Fruit fly (Drosophila melanogaster) whole organism, prepupa: ENCODE measurements around the gene CG3213.

Source experiments
- CG10631 ChIP-seq: fragments of 200-800 bp; sonication (Bioruptor generic); optimal IDR thresholded peaks from 2 replicates; lab custom pipeline; 2016; ENCODE audit warnings: missing biosample characterization, missing genetic modification characterization
- CG10669 ChIP-seq: fragments of 200-800 bp; sonication (Bioruptor generic); optimal IDR thresholded peaks from 3 replicates; lab custom pipeline; 2018; ENCODE audit warnings: missing biosample characterization, mild to moderate bottlenecking, missing genetic modification characterization, moderate library complexity
- CG11294 ChIP-seq: fragments of 200-800 bp; sonication (Bioruptor generic); IDR thresholded peaks from 2 replicates; pipeline ENCODE4 v1.3.6; 2022; ENCODE audit warnings: missing biosample characterization, missing genetic modification characterization
- CG11762 ChIP-seq: fragments of 200-800 bp; sonication (Bioruptor generic); optimal IDR thresholded peaks from 3 replicates; lab custom pipeline; 2016; ENCODE audit warnings: missing biosample characterization, missing genetic modification characterization; ENCODE audit not compliant: insufficient read depth
- CG15336 ChIP-seq: fragments of 200-800 bp; sonication (Bioruptor generic); IDR thresholded peaks from 2 replicates; pipeline ENCODE4 v1.3.6; 2022; ENCODE audit warnings: missing biosample characterization, missing genetic modification characterization
- CG16779 ChIP-seq: fragments of 200-800 bp; sonication (Bioruptor generic); optimal IDR thresholded peaks from 3 replicates; lab custom pipeline; 2017; ENCODE audit warnings: missing biosample characterization, mild to moderate bottlenecking, missing genetic modification characterization
- CG3032 ChIP-seq: fragments of 200-800 bp; optimal IDR thresholded peaks from 2 replicates; lab custom pipeline; 2019; ENCODE audit warnings: missing biosample characterization, mild to moderate bottlenecking, missing genetic modification characterization, moderate library complexity
- CG31627 ChIP-seq: fragments of 200-800 bp; sonication (Bioruptor generic); optimal IDR thresholded peaks from 3 replicates; lab custom pipeline; 2016; ENCODE audit warnings: missing biosample characterization, missing genetic modification characterization
- CG32006 ChIP-seq: fragments of 200-800 bp; sonication (Bioruptor generic); optimal IDR thresholded peaks from 3 replicates; lab custom pipeline; 2017; ENCODE audit warnings: missing biosample characterization, mild to moderate bottlenecking, missing genetic modification characterization
- CG34406 ChIP-seq: fragments of 200-800 bp; sonication (Bioruptor generic); optimal IDR thresholded peaks from 3 replicates; lab custom pipeline; 2016; ENCODE audit warnings: missing biosample characterization, missing genetic modification characterization
- CG3919 ChIP-seq: fragments of 200-800 bp; sonication (Bioruptor generic); optimal IDR thresholded peaks from 3 replicates; lab custom pipeline; 2016; ENCODE audit warnings: missing biosample characterization, missing genetic modification characterization
- CG4318 ChIP-seq: fragments of 200-800 bp; sonication (Bioruptor generic); optimal IDR thresholded peaks from 3 replicates; lab custom pipeline; 2017; ENCODE audit warnings: missing biosample characterization, mild to moderate bottlenecking, missing genetic modification characterization
- CG6163 ChIP-seq: fragments of 200-800 bp; sonication (Bioruptor generic); IDR thresholded peaks from 3 replicates; pipeline ENCODE4 v1.3.6; 2022; ENCODE audit warnings: missing biosample characterization, missing genetic modification characterization
- CG6276 ChIP-seq: fragments of 200-800 bp; sonication (Bioruptor generic); optimal IDR thresholded peaks from 2 replicates; lab custom pipeline; 2017; ENCODE audit warnings: missing biosample characterization, mild to moderate bottlenecking, missing genetic modification characterization
- CG6854 ChIP-seq: fragments of 200-800 bp; sonication (Bioruptor generic); optimal IDR thresholded peaks from 2 replicates; lab custom pipeline; 2017; ENCODE audit warnings: missing biosample characterization, mild to moderate bottlenecking, missing genetic modification characterization
- CG8319 ChIP-seq: fragments of 200-800 bp; sonication (Bioruptor generic); optimal IDR thresholded peaks from 3 replicates; lab custom pipeline; 2016; ENCODE audit warnings: missing biosample characterization, missing genetic modification characterization
- CG8632 ChIP-seq: fragments of 200-800 bp; sonication (Bioruptor generic); optimal IDR thresholded peaks from 3 replicates; lab custom pipeline; 2016; ENCODE audit warnings: missing biosample characterization, missing genetic modification characterization
- Eip78C ChIP-seq: fragments of 200-800 bp; sonication (Bioruptor generic); peaks from one replicate; lab custom pipeline; 2016; ENCODE audit warnings: missing biosample characterization, missing genetic modification characterization
- Eip93F ChIP-seq: fragments of 200-800 bp; sonication (Bioruptor generic); optimal IDR thresholded peaks from 2 replicates; lab custom pipeline; 2016; ENCODE audit warnings: missing biosample characterization, mild to moderate bottlenecking, missing genetic modification characterization
- Ets21C ChIP-seq: fragments of 200-800 bp; sonication (Bioruptor generic); optimal IDR thresholded peaks from 3 replicates; lab custom pipeline; 2016; ENCODE audit warnings: missing biosample characterization, missing genetic modification characterization
- Ets96B ChIP-seq: fragments of 200-800 bp; optimal IDR thresholded peaks from 2 replicates; lab custom pipeline; 2019; ENCODE audit warnings: missing biosample characterization, mild to moderate bottlenecking, missing genetic modification characterization, moderate library complexity
- Gug ChIP-seq: fragments of 200-800 bp; sonication (Bioruptor generic); IDR thresholded peaks from 2 replicates; pipeline ENCODE4 v1.3.6; 2022; ENCODE audit warnings: missing biosample characterization, missing genetic modification characterization
- Hr38 ChIP-seq: sonication (Bioruptor generic); optimal IDR thresholded peaks from 2 replicates; lab custom pipeline; 2016; ENCODE audit warnings: missing biosample characterization, missing genetic modification characterization
- Hr4 ChIP-seq: fragments of 200-800 bp; sonication (Bioruptor generic); optimal IDR thresholded peaks from 3 replicates; lab custom pipeline; 2016; ENCODE audit warnings: missing biosample characterization, missing genetic modification characterization
- Met ChIP-seq: fragments of 200-800 bp; sonication (Bioruptor generic); optimal IDR thresholded peaks from 3 replicates; lab custom pipeline; 2016; ENCODE audit warnings: missing biosample characterization, missing genetic modification characterization
- OdsH ChIP-seq: fragments of 200-800 bp; sonication (Bioruptor generic); optimal IDR thresholded peaks from 3 replicates; lab custom pipeline; 2016; ENCODE audit warnings: missing biosample characterization, missing genetic modification characterization
- Sox102F ChIP-seq: fragments of 200-800 bp; sonication (Bioruptor generic); optimal IDR thresholded peaks from 2 replicates; lab custom pipeline; 2016; ENCODE audit warnings: missing biosample characterization, mild to moderate bottlenecking, missing genetic modification characterization
- Sox15 ChIP-seq: fragments of 200-800 bp; sonication (Bioruptor generic); optimal IDR thresholded peaks from 3 replicates; lab custom pipeline; 2016; ENCODE audit warnings: missing biosample characterization, missing genetic modification characterization
- acj6 ChIP-seq: fragments of 200-800 bp; sonication (Bioruptor generic); optimal IDR thresholded peaks from 3 replicates; lab custom pipeline; 2016; ENCODE audit warnings: missing biosample characterization, missing genetic modification characterization
- dac ChIP-seq: fragments of 200-800 bp; sonication (Bioruptor generic); optimal IDR thresholded peaks from 2 replicates; lab custom pipeline; 2017; ENCODE audit warnings: missing biosample characterization, mild to moderate bottlenecking, missing genetic modification characterization
- dsx ChIP-seq: fragments of 200-800 bp; optimal IDR thresholded peaks from 3 replicates; lab custom pipeline; 2019; ENCODE audit warnings: missing biosample characterization, mild to moderate bottlenecking, missing genetic modification characterization, moderate library complexity; ENCODE audit not compliant: poor library complexity, severe bottlenecking
- eg ChIP-seq: fragments of 200-800 bp; sonication (Bioruptor generic); IDR thresholded peaks from 3 replicates; pipeline ENCODE4 v1.3.6; 2022; ENCODE audit warnings: missing biosample characterization, missing genetic modification characterization
- esn ChIP-seq: fragments of 200-800 bp; sonication (Bioruptor generic); optimal IDR thresholded peaks from 2 replicates; lab custom pipeline; 2016; ENCODE audit warnings: missing biosample characterization, mild to moderate bottlenecking, missing genetic modification characterization, moderate library complexity
- fd59A ChIP-seq: fragments of 200-800 bp; sonication (Bioruptor generic); optimal IDR thresholded peaks from 2 replicates; lab custom pipeline; 2017; ENCODE audit warnings: missing biosample characterization, mild to moderate bottlenecking, missing genetic modification characterization, missing genetic modification reagents
- fd85E ChIP-seq: fragments of 200-800 bp; sonication (Bioruptor generic); optimal IDR thresholded peaks from 3 replicates; lab custom pipeline; 2016; ENCODE audit warnings: missing biosample characterization, missing genetic modification characterization
- fkh ChIP-seq: fragments of 200-800 bp; sonication (Bioruptor generic); optimal IDR thresholded peaks from 3 replicates; lab custom pipeline; 2017; ENCODE audit warnings: missing biosample characterization, mild to moderate bottlenecking, missing genetic modification characterization, moderate library complexity
- net ChIP-seq: fragments of 200-800 bp; sonication (Bioruptor generic); optimal IDR thresholded peaks from 3 replicates; lab custom pipeline; 2016; ENCODE audit warnings: missing biosample characterization, missing genetic modification characterization
- pdm3 ChIP-seq: fragments of 200-800 bp; sonication (Bioruptor generic); optimal IDR thresholded peaks from 3 replicates; lab custom pipeline; 2016; ENCODE audit warnings: missing biosample characterization, missing genetic modification characterization
- salr ChIP-seq, 2 experiments: fragments of 200-800 bp; sonication (Bioruptor generic); optimal IDR thresholded peaks; 3 replicates each; lab custom pipeline; 2016 to 2018; ENCODE audit warnings: missing biosample characterization in 2 of 2, missing genetic modification characterization in 2 of 2, mild to moderate bottlenecking in 1 of 2
- spab ChIP-seq: fragments of 200-800 bp; sonication (Bioruptor generic); optimal IDR thresholded peaks from 2 replicates; lab custom pipeline; 2017; ENCODE audit warnings: missing biosample characterization, mild to moderate bottlenecking, missing genetic modification characterization, missing genetic modification reagents
- svp ChIP-seq: fragments of 200-800 bp; sonication (Bioruptor generic); peaks from one replicate; lab custom pipeline; 2016; ENCODE audit warnings: missing biosample characterization, missing genetic modification characterization
- topi ChIP-seq: fragments of 200-800 bp; sonication (Bioruptor generic); optimal IDR thresholded peaks from 3 replicates; lab custom pipeline; 2016; ENCODE audit warnings: missing biosample characterization, missing genetic modification characterization
- vri ChIP-seq: fragments of 200-800 bp; sonication (Bioruptor generic); optimal IDR thresholded peaks from 3 replicates; lab custom pipeline; 2016; ENCODE audit warnings: missing biosample characterization, mild to moderate bottlenecking, missing genetic modification characterization

CG3213 gene

DNA sequence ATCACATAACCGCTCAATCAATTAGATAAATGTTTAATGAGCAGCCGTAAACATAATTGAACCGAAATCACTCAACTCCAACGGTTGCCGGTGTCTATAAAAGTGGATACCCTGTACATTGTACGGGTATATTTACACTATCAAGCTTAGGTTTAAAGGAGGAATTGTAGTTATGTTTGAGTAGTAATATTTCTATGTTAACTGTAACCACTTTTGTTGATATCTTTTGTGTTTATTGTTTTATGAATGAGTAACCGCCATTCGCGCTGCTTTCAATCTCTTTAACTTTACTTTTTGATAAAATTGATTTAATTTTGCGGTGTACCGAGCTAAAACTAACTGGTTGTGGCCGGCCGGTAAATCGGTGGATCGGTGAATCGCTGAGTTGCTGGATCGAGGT lies 37.4 kb downstream of the CG3213 start (continued):
- TF ChIP-seq CG3919 (GFP tag; lab: Kevin White, UChicago) (peak; percentile 13), Ets21C (GFP tag; lab: Kevin White, UChicago) (no peak)

DNA sequence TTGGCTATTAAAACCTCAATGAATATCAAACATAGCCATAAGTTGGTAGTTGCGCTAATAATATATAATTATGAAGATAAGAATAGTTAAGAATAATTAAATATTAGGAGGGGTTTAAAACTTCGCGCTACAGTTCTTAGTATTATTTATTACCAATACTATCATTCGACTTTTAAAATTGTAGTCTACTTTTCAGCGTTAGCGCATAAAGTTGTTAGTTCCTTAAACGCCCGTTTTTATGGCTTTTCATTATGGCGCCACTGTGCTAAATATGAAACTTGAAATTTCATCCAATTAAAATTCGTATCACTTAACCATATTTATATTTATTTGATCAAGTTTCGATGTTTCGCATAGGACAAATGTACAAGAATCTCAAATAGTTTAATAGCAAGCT lies 39.0 kb downstream of the CG3213 start:
- TF ChIP-seq esn (GFP tag; lab: Kevin White, UChicago) (peak; percentile 8), svp (GFP tag; lab: Kevin White, UChicago) (peak; percentile 55), OdsH (GFP tag; lab: Kevin White, UChicago) (no peak), Eip78C (GFP tag; lab: Kevin White, UChicago) (peak; percentile 41), pdm3 (peak; percentile 21)

DNA sequence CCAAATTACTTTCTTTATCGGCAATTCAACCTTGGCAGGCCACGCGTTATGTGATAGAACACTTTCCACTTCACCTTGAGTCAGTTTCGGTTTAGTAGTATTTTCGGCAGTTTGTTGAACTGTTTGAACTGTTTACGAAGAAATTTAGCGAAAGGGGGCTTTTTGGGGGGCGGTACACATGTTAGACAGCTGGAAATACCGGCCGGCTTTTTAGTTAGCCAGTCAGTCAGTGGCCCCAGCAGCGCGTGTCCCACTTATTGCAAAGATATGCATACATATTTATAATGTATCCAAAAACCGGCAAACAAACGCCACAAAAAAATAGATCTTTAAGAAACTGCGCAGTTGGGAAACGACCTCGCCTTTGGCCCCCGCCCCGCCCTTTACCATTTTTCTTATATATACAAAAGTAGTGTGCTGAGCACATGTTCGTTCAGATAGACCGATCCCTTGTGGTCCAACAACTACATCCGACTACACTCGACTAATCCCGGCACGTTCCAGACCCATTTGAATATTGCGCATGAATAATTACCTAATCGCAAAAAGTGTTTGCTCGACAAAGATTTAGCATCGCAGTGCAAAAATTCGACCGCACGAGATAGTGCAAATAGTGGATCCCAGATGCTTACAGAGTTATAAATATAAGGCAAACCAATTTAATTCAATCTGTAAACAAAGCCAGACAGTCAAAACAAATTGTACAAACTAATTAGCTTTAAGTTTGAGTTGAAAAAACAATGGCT lies 39.6 kb downstream of the CG3213 start:
- TF ChIP-seq CG6276 (GFP tag; lab: Kevin White, UChicago) = no peak
- peak; percentile 46 for TF ChIP-seq vri (GFP tag; lab: Kevin White, UChicago)
- TF ChIP-seq fkh = peak; percentile 12
- no peak for TF ChIP-seq CG6163 (GFP tag; lab: Robert Waterston, UW)
- TF ChIP-seq pdm3 = no peak
- no peak for TF ChIP-seq CG6854
- no peak for TF ChIP-seq CG34406 (GFP tag; lab: Kevin White, UChicago)
- TF ChIP-seq fd59A = no peak
- no peak for TF ChIP-seq CG31627 (GFP tag; lab: Kevin White, UChicago)
- TF ChIP-seq Eip93F = no peak
- TF ChIP-seq net (GFP tag; lab: Kevin White, UChicago) = no peak
- no peak for TF ChIP-seq Sox15
- TF ChIP-seq CG3032 (tag; lab: Kevin White, UChicago) = no peak
- TF ChIP-seq topi (GFP tag; lab: Kevin White, UChicago) = no peak
- TF ChIP-seq CG4318 (GFP tag; lab: Kevin White, UChicago) = no peak
- TF ChIP-seq svp (GFP tag; lab: Kevin White, UChicago) = peak; percentile 50
- no peak for TF ChIP-seq CG3919 (GFP tag; lab: Kevin White, UChicago)
- no peak for TF ChIP-seq CG10631
- TF ChIP-seq Sox102F (GFP tag; lab: Kevin White, UChicago) = no peak
- no peak for TF ChIP-seq Met (GFP tag; lab: Kevin White, UChicago)
- no peak for TF ChIP-seq CG32006
- no peak for TF ChIP-seq Ets96B (tag; lab: Kevin White, UChicago)

DNA sequence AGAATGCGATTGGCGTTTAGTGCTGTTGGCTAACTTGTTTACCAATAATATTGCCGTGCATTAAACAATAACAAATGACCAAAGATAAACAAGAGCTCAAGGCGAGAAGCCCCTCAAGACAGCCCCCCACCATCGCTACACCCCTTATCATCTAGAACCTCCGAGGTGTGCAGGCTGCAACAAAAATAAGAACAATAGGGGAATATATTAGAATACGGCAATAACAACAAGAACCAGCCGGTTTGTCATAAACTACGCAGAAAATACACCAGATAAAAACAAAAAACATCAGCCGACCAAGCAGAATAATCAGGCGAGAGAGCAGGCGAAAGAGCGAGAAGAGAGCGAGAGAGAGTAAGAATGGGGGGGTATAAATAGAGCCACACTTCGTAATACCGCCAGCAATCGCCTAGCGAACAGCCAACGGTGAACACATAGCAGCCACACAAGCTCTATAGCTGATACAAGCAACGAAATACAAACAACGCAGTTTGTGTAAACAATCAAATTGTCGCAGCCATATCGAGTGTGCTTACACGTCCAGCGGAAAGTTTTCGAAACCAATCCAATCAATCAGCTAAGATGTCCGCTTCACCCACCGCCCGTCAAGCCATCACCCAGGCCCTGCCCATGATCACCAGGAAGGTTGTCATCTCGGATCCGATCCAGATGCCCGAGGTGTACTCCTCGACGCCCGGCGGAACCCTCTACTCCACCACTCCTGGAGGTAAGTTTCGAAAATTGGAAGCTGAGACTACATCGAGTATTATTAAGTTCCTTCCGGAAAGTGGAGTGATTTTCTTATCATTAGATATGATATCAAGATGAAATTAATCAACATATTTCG lies 41.2 kb downstream of the CG3213 start, which contains the start of gene Thor:
TSS of gene Thor (plus strand) at position 401 of the 847 bp plus-strand sequence.
- TF ChIP-seq Gug (GFP tag; lab: Robert Waterston, UW) = no peak
- TF ChIP-seq vri (GFP tag; lab: Kevin White, UChicago) = peak; percentile 79
- TF ChIP-seq pdm3 = no peak
- no peak for TF ChIP-seq dac (GFP tag; lab: Kevin White, UChicago)
- TF ChIP-seq eg (GFP tag; lab: Robert Waterston, UW) = peak; percentile 71; the same call in 2 of the 3 replicates
- no peak for TF ChIP-seq spab (GFP tag; lab: Kevin White, UChicago)
- TF ChIP-seq CG11762 = peak; percentile 40
- TF ChIP-seq dsx = peak; percentile 57
- TF ChIP-seq salr (GFP tag; optimal IDR thresholded peaks at IDR 0.05; lab: Kevin White, UChicago) = peak in 1 of 2 experiments; percentile 8
- no peak for TF ChIP-seq CG10631
- no peak for TF ChIP-seq Sox15
- peak; percentile 46 for TF ChIP-seq CG15336 (GFP tag; lab: Robert Waterston, UW)
- TF ChIP-seq acj6 (GFP tag; lab: Kevin White, UChicago) = no peak
- no peak for TF ChIP-seq CG8632 (GFP tag; lab: Kevin White, UChicago)
- TF ChIP-seq CG10669 (GFP tag; lab: Kevin White, UChicago) = no peak
- TF ChIP-seq Ets96B (tag; lab: Kevin White, UChicago) = no peak
- peak; percentile 10; the same call in 1 of the 2 replicates for TF ChIP-seq CG11294 (GFP tag; lab: Robert Waterston, UW)
- TF ChIP-seq net (GFP tag; lab: Kevin White, UChicago) = peak; percentile 45
- no peak for TF ChIP-seq Hr4
- TF ChIP-seq CG32006 = no peak
- no peak for TF ChIP-seq OdsH (GFP tag; lab: Kevin White, UChicago)
- peak; percentile 98 for TF ChIP-seq fkh
- peak; percentile 24 for TF ChIP-seq CG8319 (GFP tag; lab: Kevin White, UChicago)
- TF ChIP-seq fd85E = peak; percentile 38
- TF ChIP-seq Hr38 (GFP tag; lab: Kevin White, UChicago) = no peak
- peak; percentile 62 for TF ChIP-seq CG16779 (tag; lab: Kevin White, UChicago)
